Fruit fly (Drosophila melanogaster): Measurements from ENCODE around the gene CG10428.

The CG10428 gene

dm6 chr2L:18985201-18986124 lies 36.8 kb downstream of the CG10428 start (continued):
- TF ChIP-seq CG7372 (GFP tag; IDR thresholded peaks at IDR 0.05): no peak
- no peak for TF ChIP-seq CG3838 (GFP tag; optimal IDR thresholded peaks at IDR 0.05)
- no peak for TF ChIP-seq CG2129 (GFP tag; IDR thresholded peaks at IDR 0.05; ENCODE audit: partially characterized antibody)
- TF ChIP-seq CG13894 (tag; optimal IDR thresholded peaks at IDR 0.05): no peak
- peak; percentile 90 for TF ChIP-seq mirr (GFP tag; optimal IDR thresholded peaks at IDR 0.05)
- TF ChIP-seq CG13296 (GFP tag; optimal IDR thresholded peaks at IDR 0.05): no peak
- TF ChIP-seq exex (tag; optimal IDR thresholded peaks at IDR 0.05): peak; percentile 90
- TF ChIP-seq CG2199 (GFP tag; IDR thresholded peaks at IDR 0.05): peak; percentile 49; the same call in 1 of the 3 replicates
- TF ChIP-seq CG31365 (tag; optimal IDR thresholded peaks at IDR 0.05): no peak
- no peak for TF ChIP-seq H15 (GFP tag; IDR thresholded peaks at IDR 0.05)
- no peak for TF ChIP-seq Max (GFP tag; optimal IDR thresholded peaks at IDR 0.05)
- no peak for TF ChIP-seq hkb (optimal IDR thresholded peaks at IDR 0.05)
- 0 out of 2 replicates have a peak, but pooled peaks have one; percentile 13 for TF ChIP-seq hkb (GFP tag; IDR thresholded peaks at IDR 0.05)
- TF ChIP-seq grn (GFP tag; optimal IDR thresholded peaks at IDR 0.05): peak; percentile 87
- TF ChIP-seq Meics (GFP tag; optimal IDR thresholded peaks at IDR 0.05): no peak
- 0 out of 3 replicates have a peak, but pooled peaks have one; percentile 24 for TF ChIP-seq ken (GFP tag; IDR thresholded peaks at IDR 0.05)
- peak; percentile 26 for TF ChIP-seq Med (GFP tag)
- TF ChIP-seq CG18599 (GFP tag; optimal IDR thresholded peaks at IDR 0.05): peak; percentile 28
- TF ChIP-seq Mrtf (GFP tag; IDR thresholded peaks at IDR 0.05): 0 out of 3 replicates have a peak, but pooled peaks have one; percentile 15
- 0 out of 3 replicates have a peak, but pooled peaks have one; percentile 14 for TF ChIP-seq row (GFP tag; IDR thresholded peaks at IDR 0.05)
- peak; percentile 71 for TF ChIP-seq grau (tag; optimal IDR thresholded peaks at IDR 0.05)
- TF ChIP-seq CG34376 (GFP tag; optimal IDR thresholded peaks at IDR 0.05): peak; percentile 39
- no peak for TF ChIP-seq dimm (GFP tag; IDR thresholded peaks at IDR 0.05)
- no peak for TF ChIP-seq CG6854 (GFP tag; optimal IDR thresholded peaks at IDR 0.05)
- peak; percentile 38 for TF ChIP-seq Hmr (GFP tag; optimal IDR thresholded peaks at IDR 0.05)
- no peak for TF ChIP-seq ind (GFP tag; optimal IDR thresholded peaks at IDR 0.05)

- peak; percentile 30; the same call in 1 of the 2 replicates for TF ChIP-seq crol (GFP tag; IDR thresholded peaks at IDR 0.05)
- TF ChIP-seq Fer1 (GFP tag; optimal IDR thresholded peaks at IDR 0.05): no peak
- 0 out of 3 replicates have a peak, but pooled peaks have one; percentile 7 for TF ChIP-seq Opbp (GFP tag; IDR thresholded peaks at IDR 0.05; ENCODE audit: partially characterized antibody)
Observed at dm6 chr2L:18986125-18986498, 37.4 kb downstream of the CG10428 start.

dm6 chr2L:18987078-18987895 lies 38.6 kb downstream of the CG10428 start, which contains the start of the genes Swip-1 and EMC5:
Gene Swip-1, minus strand, starts transcription at chr2L:18987280.
Gene EMC5, plus strand, starts transcription at chr2L:18987707.
- TF ChIP-seq CoRest (tag; optimal IDR thresholded peaks at IDR 0.05) (peak; percentile 88), vfl (GFP tag; optimal IDR thresholded peaks at IDR 0.05) (no peak), CG12071 (GFP tag; optimal IDR thresholded peaks at IDR 0.05) (no peak), Mrtf (GFP tag; IDR thresholded peaks at IDR 0.05) (peak; percentile 39; the same call in 1 of the 3 replicates), Scr (GFP tag; IDR thresholded peaks at IDR 0.05; ENCODE audit: partially characterized antibody) (peak; percentile 71), CG13424 (tag; optimal IDR thresholded peaks at IDR 0.05) (peak; percentile 80), YL-1 (GFP tag; optimal IDR thresholded peaks at IDR 0.05) (no peak), CG10654 (GFP tag; optimal IDR thresholded peaks at IDR 0.05) (peak; percentile 54), ind (GFP tag; optimal IDR thresholded peaks at IDR 0.05) (peak; percentile 59), lbe (GFP tag; optimal IDR thresholded peaks at IDR 0.05) (no peak), CG7839 (tag; optimal IDR thresholded peaks at IDR 0.05) (peak; percentile 73), Nf-YA (GFP tag; IDR thresholded peaks at IDR 0.05) (0 out of 2 replicates have a peak, but pooled peaks have one; percentile 32), CG7357 (GFP tag; IDR thresholded peaks at IDR 0.05) (no peak), Ptx1 (GFP tag; IDR thresholded peaks at IDR 0.05) (peak; percentile 82), CG3281 (GFP tag; optimal IDR thresholded peaks at IDR 0.05) (peak; percentile 44), Doc3 (GFP tag; IDR thresholded peaks at IDR 0.05; ENCODE audit: partially characterized antibody) (peak; percentile 45; the same call in 1 of the 3 replicates), CG9609 (GFP tag; optimal IDR thresholded peaks at IDR 0.05) (no peak), exex (tag; optimal IDR thresholded peaks at IDR 0.05) (peak; percentile 24), CG17361 (GFP tag; IDR thresholded peaks at IDR 0.05) (peak; percentile 89)
